Fruit fly (Drosophila melanogaster): ENCODE measurements around the gene LanA.

DNA sequence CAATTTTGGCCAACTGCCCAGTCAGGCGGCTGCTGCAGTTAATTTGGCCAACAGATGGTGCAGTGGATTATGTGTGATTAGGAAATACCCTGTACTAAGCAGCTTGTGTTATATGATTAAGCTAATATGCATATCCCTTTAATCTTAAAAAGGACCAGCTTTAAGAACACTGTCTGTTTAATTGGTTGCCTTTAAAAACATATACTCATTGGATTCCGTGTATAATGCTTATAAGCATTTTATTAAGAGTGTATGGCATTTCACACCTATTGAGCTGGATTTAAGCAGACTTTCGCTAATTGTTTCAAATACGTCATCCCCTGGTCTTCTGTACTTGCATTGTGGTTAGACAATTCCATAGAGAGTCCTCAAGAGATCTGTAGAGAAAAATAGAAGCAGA, 45.6 kb upstream of the LanA start:
- TF ChIP-seq CTCF (optimal IDR thresholded peaks at IDR 0.05) (no peak), CG8478 (optimal IDR thresholded peaks at IDR 0.05) (no peak)
